Worm (Caenorhabditis elegans) whole organism, L2 larva: Measurements from ENCODE around the gene H03G16.5.

ENCODE experiments used
- aly-2 ChIP-seq: fragments of 150-350 bp; optimal IDR thresholded peaks from 2 replicates; lab custom pipeline; 2014; ENCODE audit warnings: missing biosample characterization, missing genetic modification characterization
- ama-1 ChIP-seq: fragments of 150-350 bp; optimal IDR thresholded peaks from 2 replicates; lab custom pipeline; 2018; ENCODE audit warnings: inconsistent platforms
- ceh-16 ChIP-seq: fragments of 150-350 bp; optimal IDR thresholded peaks from 2 replicates; lab custom pipeline; 2014; ENCODE audit warnings: missing biosample characterization, missing genetic modification characterization
- dmd-4 ChIP-seq: sonication (generic microtip); optimal IDR thresholded peaks from 2 replicates; lab custom pipeline; 2017; ENCODE audit warnings: missing biosample characterization, missing genetic modification characterization
- elt-1 ChIP-seq: fragments of 150-350 bp; optimal IDR thresholded peaks from 2 replicates; lab custom pipeline; 2014; ENCODE audit warnings: missing biosample characterization, missing genetic modification characterization
- lin-39 ChIP-seq: fragments of 150-350 bp; optimal IDR thresholded peaks from 2 replicates; lab custom pipeline; 2014; ENCODE audit warnings: missing biosample characterization, missing genetic modification reagents, missing genetic modification characterization
- nhr-237 ChIP-seq: fragments of 150-350 bp; optimal IDR thresholded peaks from 2 replicates; lab custom pipeline; 2014; ENCODE audit warnings: missing biosample characterization, missing genetic modification characterization
- skn-1 ChIP-seq: sonication (generic microtip); optimal IDR thresholded peaks from 2 replicates; lab custom pipeline; 2017; ENCODE audit warnings: missing biosample characterization, missing genetic modification characterization
- unc-55 ChIP-seq: fragments of 150-350 bp; sonication (generic microtip); optimal IDR thresholded peaks from 3 replicates; lab custom pipeline; 2014; ENCODE audit warnings: missing biosample characterization, missing genetic modification reagents, missing genetic modification characterization
- ztf-1 ChIP-seq: fragments of 200-800 bp; sonication (Bioruptor generic); conservative IDR thresholded peaks from 2 replicates; pipeline ENCODE4 v1.3.6; 2022; ENCODE audit warnings: missing genetic modification characterization, missing compliant biosample characterization
- ztf-11 ChIP-seq: sonication (generic microtip); optimal IDR thresholded peaks from 2 replicates; lab custom pipeline; 2017; ENCODE audit warnings: missing biosample characterization, missing genetic modification characterization
- ztf-4 ChIP-seq: fragments of 150-350 bp; optimal IDR thresholded peaks from 2 replicates; lab custom pipeline; 2014; ENCODE audit warnings: missing biosample characterization, missing genetic modification characterization

DNA sequence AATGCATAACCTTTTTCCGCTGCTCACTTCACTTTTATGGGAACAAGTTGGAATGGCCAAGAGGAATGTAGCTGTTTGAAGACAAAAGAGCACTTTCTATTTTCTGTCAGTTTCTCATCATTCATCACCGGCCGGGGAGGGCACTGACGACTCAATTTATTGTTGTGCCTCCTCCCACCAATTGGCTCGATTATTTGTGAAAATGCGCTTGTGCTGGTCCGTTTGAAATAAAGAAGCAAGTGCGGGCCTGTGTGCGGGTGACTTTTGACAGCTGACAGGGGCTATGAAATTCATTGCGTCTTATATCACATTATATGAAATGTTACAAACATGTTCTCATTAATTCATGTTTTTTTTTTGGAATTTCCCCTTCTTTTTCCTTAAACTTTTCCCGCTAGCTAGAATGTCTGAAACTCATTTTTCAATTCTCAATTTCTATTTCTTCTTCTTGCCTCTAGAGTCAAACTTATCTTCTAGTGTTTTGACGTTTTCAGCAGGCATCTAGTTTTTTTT, 42.6 kb downstream of the H03G16.5 start:
- TF ChIP-seq nhr-237 (tag; lab: Kevin White, UChicago) (no peak), dmd-4 (tag; lab: Kevin White, UChicago) (no peak), ztf-1 (GFP tag; lab: Robert Waterston, UW) (no peak), ceh-16 (tag; lab: Kevin White, UChicago) (no peak), lin-39 (no peak), ama-1 (lab: Kevin White, UChicago) (no peak), skn-1 (no peak), aly-2 (tag; lab: Kevin White, UChicago) (no peak), ztf-11 (tag; lab: Kevin White, UChicago) (no peak), elt-1 (tag; lab: Kevin White, UChicago) (no peak), ztf-4 (tag; lab: Kevin White, UChicago) (no peak), unc-55 (no peak)
